Worm (Caenorhabditis elegans): ENCODE measurements around the gene T05B11.4.
A peak's percentile ranks its signal among the peaks of the same experiment; 100 is the strongest.

Gene T05B11.4

ce11 chrV:7734909-7735308, 19.5 kb downstream of the T05B11.4 start, which contains the start of gene clic-1:
Gene clic-1 (minus strand): TSS chrV:7734911.
- TF ChIP-seq cog-1 (tag; optimal IDR thresholded peaks at IDR 0.05), result peak; percentile 42
- peak; percentile 41; the same call in 1 of the 2 replicates for TF ChIP-seq flt-1 (GFP tag; IDR thresholded peaks at IDR 0.05)
- no peak for TF ChIP-seq ztf-29 (GFP tag; IDR thresholded peaks at IDR 0.05)
- TF ChIP-seq ztf-23 (GFP tag; IDR thresholded peaks at IDR 0.05), result peak; percentile 62

- TF ChIP-seq ztf-29 (GFP tag; IDR thresholded peaks at IDR 0.05) (no peak), ztf-23 (GFP tag; IDR thresholded peaks at IDR 0.05) (no peak), flt-1 (GFP tag; IDR thresholded peaks at IDR 0.05) (no peak), ref-1 (GFP tag; conservative IDR thresholded peaks at IDR 0.05) (no peak), klf-2 (GFP tag; conservative IDR thresholded peaks at IDR 0.05) (no peak)
Observed at ce11 chrV:7733240-7733765, 21.2 kb downstream of the T05B11.4 start.

ce11 chrV:7730488-7730887, 24.0 kb downstream of the T05B11.4 start:
- TF ChIP-seq cog-1 (tag; optimal IDR thresholded peaks at IDR 0.05), result no peak
- peak; percentile 77; the same call in 1 of the 2 replicates for TF ChIP-seq flt-1 (GFP tag; IDR thresholded peaks at IDR 0.05)
- 0 out of 2 replicates have a peak, but pooled peaks have one; percentile 36 for TF ChIP-seq klf-2 (GFP tag; conservative IDR thresholded peaks at IDR 0.05)

ce11 chrV:7728679-7729027, 25.8 kb downstream of the T05B11.4 start, which contains the start of gene Y97E10C.1:
Gene Y97E10C.1 (plus strand): TSS chrV:7728879.
- no peak for TF ChIP-seq flt-1 (GFP tag; IDR thresholded peaks at IDR 0.05)
- no peak for TF ChIP-seq T22C8.4 (GFP tag; IDR thresholded peaks at IDR 0.05)
- TF ChIP-seq tab-1 (GFP tag; IDR thresholded peaks at IDR 0.05), result no peak
- TF ChIP-seq ztf-29 (GFP tag; IDR thresholded peaks at IDR 0.05), result no peak
- no peak for TF ChIP-seq cog-1 (tag; optimal IDR thresholded peaks at IDR 0.05)
- TF ChIP-seq ztf-23 (GFP tag; IDR thresholded peaks at IDR 0.05), result no peak
- TF ChIP-seq ref-1 (GFP tag; conservative IDR thresholded peaks at IDR 0.05), result no peak

- TF ChIP-seq T22C8.4 (GFP tag; IDR thresholded peaks at IDR 0.05) (no peak; the same call in 1 of the 2 replicates), med-1 (GFP tag; optimal IDR thresholded peaks at IDR 0.05; ENCODE audit: insufficient read depth) (no peak), ztf-23 (GFP tag; IDR thresholded peaks at IDR 0.05) (no peak), ref-1 (GFP tag; conservative IDR thresholded peaks at IDR 0.05) (no peak), klf-2 (GFP tag; conservative IDR thresholded peaks at IDR 0.05) (0 out of 2 replicates have a peak, but pooled peaks have one; percentile 36), cog-1 (tag; optimal IDR thresholded peaks at IDR 0.05) (peak; percentile 48), flt-1 (GFP tag; IDR thresholded peaks at IDR 0.05) (0 out of 2 replicates have a peak, but pooled peaks have one; percentile 41)
Observed at ce11 chrV:7728003-7728678, 26.3 kb downstream of the T05B11.4 start.

ce11 chrV:7726927-7727326, 27.5 kb downstream of the T05B11.4 start:
- TF ChIP-seq ztf-23 (GFP tag; IDR thresholded peaks at IDR 0.05) (no peak), cog-1 (tag; optimal IDR thresholded peaks at IDR 0.05) (no peak), klf-2 (GFP tag; conservative IDR thresholded peaks at IDR 0.05) (no peak), flt-1 (GFP tag; IDR thresholded peaks at IDR 0.05) (no peak), med-1 (GFP tag; optimal IDR thresholded peaks at IDR 0.05; ENCODE audit: insufficient read depth) (no peak), T22C8.4 (GFP tag; IDR thresholded peaks at IDR 0.05) (no peak), ztf-29 (GFP tag; IDR thresholded peaks at IDR 0.05) (no peak), ref-1 (GFP tag; conservative IDR thresholded peaks at IDR 0.05) (no peak), tab-1 (GFP tag; IDR thresholded peaks at IDR 0.05) (no peak)

ce11 chrV:7726202-7726601, 28.3 kb downstream of the T05B11.4 start:
- TF ChIP-seq klf-2 (GFP tag; conservative IDR thresholded peaks at IDR 0.05) (no peak), ztf-23 (GFP tag; IDR thresholded peaks at IDR 0.05) (no peak), ref-1 (GFP tag; conservative IDR thresholded peaks at IDR 0.05) (no peak), cog-1 (tag; optimal IDR thresholded peaks at IDR 0.05) (no peak), med-1 (GFP tag; optimal IDR thresholded peaks at IDR 0.05; ENCODE audit: insufficient read depth) (no peak), tab-1 (GFP tag; IDR thresholded peaks at IDR 0.05) (no peak), T22C8.4 (GFP tag; IDR thresholded peaks at IDR 0.05) (no peak), flt-1 (GFP tag; IDR thresholded peaks at IDR 0.05) (no peak), ztf-29 (GFP tag; IDR thresholded peaks at IDR 0.05) (no peak)

ce11 chrV:7723967-7724544, 30.4 kb downstream of the T05B11.4 start, which contains the start of the genes ZK105.6 and ZK105.8:
Gene ZK105.6 (minus strand): TSS chrV:7724067.
Gene ZK105.8 (plus strand): TSS chrV:7724494.
- no peak for TF ChIP-seq tab-1 (GFP tag; IDR thresholded peaks at IDR 0.05)
- no peak for TF ChIP-seq flt-1 (GFP tag; IDR thresholded peaks at IDR 0.05)
- no peak for TF ChIP-seq ztf-29 (GFP tag; IDR thresholded peaks at IDR 0.05)
- TF ChIP-seq T22C8.4 (GFP tag; IDR thresholded peaks at IDR 0.05), result no peak
- no peak for TF ChIP-seq cog-1 (tag; optimal IDR thresholded peaks at IDR 0.05)
- TF ChIP-seq med-1 (GFP tag; optimal IDR thresholded peaks at IDR 0.05; ENCODE audit: insufficient read depth), result no peak
- no peak for TF ChIP-seq klf-2 (GFP tag; conservative IDR thresholded peaks at IDR 0.05)
- no peak for TF ChIP-seq ref-1 (GFP tag; conservative IDR thresholded peaks at IDR 0.05)

ce11 chrV:7721945-7722344, 32.5 kb downstream of the T05B11.4 start, which contains the start of gene ZK105.14:
Gene ZK105.14 (minus strand): TSS chrV:7722045.
- TF ChIP-seq ztf-23 (GFP tag; IDR thresholded peaks at IDR 0.05) (no peak), flt-1 (GFP tag; IDR thresholded peaks at IDR 0.05) (no peak), cog-1 (tag; optimal IDR thresholded peaks at IDR 0.05) (no peak), ztf-29 (GFP tag; IDR thresholded peaks at IDR 0.05) (no peak), tab-1 (GFP tag; IDR thresholded peaks at IDR 0.05) (no peak), klf-2 (GFP tag; conservative IDR thresholded peaks at IDR 0.05) (no peak), T22C8.4 (GFP tag; IDR thresholded peaks at IDR 0.05) (no peak), ref-1 (GFP tag; conservative IDR thresholded peaks at IDR 0.05) (no peak), med-1 (GFP tag; optimal IDR thresholded peaks at IDR 0.05; ENCODE audit: insufficient read depth) (no peak)
